Worm (Caenorhabditis elegans) whole organism, mixed stage, embryonic: ENCODE data around the gene jip-1.

Source experiments
- ceh-43 ChIP-seq: fragments of 200-800 bp; sonication (Bioruptor generic); optimal IDR thresholded peaks from 2 replicates; lab custom pipeline; 2018; ENCODE audit warnings: mild to moderate bottlenecking, missing genetic modification characterization, moderate library complexity, missing compliant biosample characterization
- ceh-83 ChIP-seq: fragments of 200-800 bp; sonication (Bioruptor generic); optimal IDR thresholded peaks from 2 replicates; lab custom pipeline; 2018; ENCODE audit warnings: mild to moderate bottlenecking, missing genetic modification characterization, missing compliant biosample characterization
- elt-1 ChIP-seq: sonication (generic microtip); optimal IDR thresholded peaks from 2 replicates; lab custom pipeline; 2017; ENCODE audit warnings: missing genetic modification characterization, mild to moderate bottlenecking, missing compliant biosample characterization, antibody characterized with exemption, moderate library complexity, borderline replicate concordance; ENCODE audit not compliant: insufficient read depth
- lin-13 ChIP-seq: fragments of 150-350 bp; optimal IDR thresholded peaks from 2 replicates; lab custom pipeline; 2014; ENCODE audit warnings: missing biosample characterization, missing genetic modification characterization
- lsy-2 ChIP-seq: fragments of 150-350 bp; optimal IDR thresholded peaks from 2 replicates; lab custom pipeline; 2014; ENCODE audit warnings: missing biosample characterization, missing genetic modification characterization
- nhr-237 ChIP-seq: fragments of 150-350 bp; optimal IDR thresholded peaks from 2 replicates; lab custom pipeline; 2014; ENCODE audit warnings: missing biosample characterization, missing genetic modification characterization
- nhr-28 ChIP-seq: fragments of 150-350 bp; optimal IDR thresholded peaks from 2 replicates; lab custom pipeline; 2014; ENCODE audit warnings: missing biosample characterization, missing genetic modification characterization
- nhr-76 ChIP-seq: sonication (generic microtip); optimal IDR thresholded peaks from 2 replicates; lab custom pipeline; 2017; ENCODE audit warnings: missing biosample characterization, missing genetic modification characterization
- pha-4 ChIP-seq: fragments of 150-350 bp; optimal IDR thresholded peaks from 2 replicates; lab custom pipeline; 2018; ENCODE audit warnings: missing biosample characterization, missing genetic modification reagents, missing genetic modification characterization
- snpc-4 ChIP-seq: fragments of 150-350 bp; optimal IDR thresholded peaks from 2 replicates; lab custom pipeline; 2014; ENCODE audit warnings: missing biosample characterization, missing genetic modification characterization
- tbx-8 ChIP-seq: fragments of 200-800 bp; sonication (Bioruptor generic); optimal IDR thresholded peaks from 2 replicates; lab custom pipeline; 2018; ENCODE audit warnings: mild to moderate bottlenecking, missing genetic modification characterization, moderate library complexity, missing compliant biosample characterization
- ztf-11 ChIP-seq: fragments of 150-350 bp; optimal IDR thresholded peaks from 2 replicates; lab custom pipeline; 2014; ENCODE audit warnings: missing biosample characterization, missing genetic modification characterization

- TF ChIP-seq lsy-2 (tag; lab: Kevin White, UChicago) (no peak), nhr-237 (no peak), elt-1 (tag; lab: Kevin White, UChicago) (no peak), snpc-4 (tag; lab: Kevin White, UChicago) (no peak), nhr-28 (tag; lab: Kevin White, UChicago) (no peak), nhr-76 (tag; lab: Kevin White, UChicago) (no peak), ceh-43 (GFP tag; lab: Kevin White, UChicago) (no peak), ztf-11 (tag; lab: Kevin White, UChicago) (no peak), lin-13 (tag; lab: Kevin White, UChicago) (no peak), ceh-83 (GFP tag; lab: Kevin White, UChicago) (no peak), pha-4 (tag; lab: Kevin White, UChicago) (no peak), tbx-8 (GFP tag; lab: Kevin White, UChicago) (no peak)
Measured at ce11 chrII:1385280-1385679, 58.5 kb downstream of the jip-1 start, which contains the start of gene F54D12.7.
